Fruit fly (Drosophila melanogaster) whole organism, embryonic: ENCODE data around the gene CG44362.

Experiments used
- CG10209 ChIP-seq: fragments of 200-800 bp; sonication (Bioruptor generic); optimal IDR thresholded peaks from 3 replicates; lab custom pipeline; 2017; ENCODE audit warnings: missing biosample characterization, mild to moderate bottlenecking, missing genetic modification characterization, missing genetic modification reagents
- CG11398 ChIP-seq: fragments of 200-800 bp; sonication (Bioruptor generic); optimal IDR thresholded peaks from 2 replicates; lab custom pipeline; 2016; ENCODE audit warnings: missing biosample characterization, missing genetic modification characterization
- CG11504 ChIP-seq: fragments of 200-800 bp; sonication (Bioruptor generic); optimal IDR thresholded peaks from 3 replicates; lab custom pipeline; 2019; ENCODE audit warnings: missing biosample characterization, mild to moderate bottlenecking, missing genetic modification characterization, moderate library complexity
- CG11695 ChIP-seq: fragments of 200-800 bp; sonication (Bioruptor generic); IDR thresholded peaks from 3 replicates; pipeline ENCODE4 v1.3.6; 2022; ENCODE audit warnings: missing biosample characterization, missing genetic modification characterization
- CG12769 ChIP-seq: fragments of 200-800 bp; sonication (Bioruptor generic); optimal IDR thresholded peaks from 2 replicates; lab custom pipeline; 2019; ENCODE audit warnings: missing biosample characterization, mild to moderate bottlenecking, missing genetic modification characterization, moderate library complexity
- CG13894 ChIP-seq: fragments of 200-800 bp; sonication (Bioruptor generic); optimal IDR thresholded peaks from 3 replicates; lab custom pipeline; 2018; ENCODE audit warnings: missing biosample characterization, mild to moderate bottlenecking, missing genetic modification characterization, moderate library complexity
- CG15073 ChIP-seq: fragments of 200-800 bp; sonication (Bioruptor generic); optimal IDR thresholded peaks from 2 replicates; lab custom pipeline; 2016; ENCODE audit warnings: missing biosample characterization, missing genetic modification characterization
- CG16863 ChIP-seq: fragments of 200-800 bp; sonication (Bioruptor generic); optimal IDR thresholded peaks from 3 replicates; lab custom pipeline; 2016; ENCODE audit warnings: missing biosample characterization, missing genetic modification characterization
- CG18599 ChIP-seq: fragments of 200-800 bp; sonication (Bioruptor generic); optimal IDR thresholded peaks from 3 replicates; lab custom pipeline; 2017; ENCODE audit warnings: missing biosample characterization, missing genetic modification characterization, mild to moderate bottlenecking, moderate library complexity, missing genetic modification reagents
- CG3281 ChIP-seq: fragments of 200-800 bp; sonication (Bioruptor generic); optimal IDR thresholded peaks from 3 replicates; lab custom pipeline; 2017; ENCODE audit warnings: missing biosample characterization, mild to moderate bottlenecking, missing genetic modification characterization
- CG3995 ChIP-seq: fragments of 200-800 bp; sonication (Bioruptor generic); optimal IDR thresholded peaks from 3 replicates; lab custom pipeline; 2016; ENCODE audit warnings: missing biosample characterization, missing genetic modification characterization
- CG7372 ChIP-seq: fragments of 200-800 bp; sonication (Bioruptor generic); IDR thresholded peaks from 2 replicates; pipeline ENCODE4 v1.3.6; 2022; ENCODE audit warnings: missing biosample characterization, missing genetic modification characterization
- CG7987 ChIP-seq: fragments of 200-800 bp; sonication (Bioruptor generic); optimal IDR thresholded peaks from 2 replicates; lab custom pipeline; 2018; ENCODE audit warnings: missing biosample characterization, mild to moderate bottlenecking, missing genetic modification characterization, moderate library complexity
- CG8281 ChIP-seq: fragments of 200-800 bp; sonication (Bioruptor generic); optimal IDR thresholded peaks from 2 replicates; lab custom pipeline; 2018; ENCODE audit warnings: missing biosample characterization, mild to moderate bottlenecking, missing genetic modification characterization, moderate library complexity
- CG8290 ChIP-seq, 3 experiments: fragments of 200-800 bp; sonication (Bioruptor generic); optimal IDR thresholded peaks; 2 replicates each; lab custom pipeline; 2016 to 2019; ENCODE audit warnings: missing biosample characterization in 3 of 3, missing genetic modification characterization in 3 of 3, mild to moderate bottlenecking in 2 of 3, moderate library complexity in 1 of 3
- CG9797 ChIP-seq: fragments of 200-800 bp; sonication (Bioruptor generic); optimal IDR thresholded peaks from 3 replicates; lab custom pipeline; 2018; ENCODE audit warnings: missing biosample characterization, mild to moderate bottlenecking, missing genetic modification characterization
- CG9932 ChIP-seq: fragments of 200-800 bp; sonication (Bioruptor generic); IDR thresholded peaks from 2 replicates; pipeline ENCODE4 v1.3.6; 2022; ENCODE audit warnings: missing biosample characterization, missing genetic modification characterization
- Deaf1 ChIP-seq: fragments of 200-800 bp; optimal IDR thresholded peaks from 3 replicates; lab custom pipeline; 2019; ENCODE audit warnings: missing biosample characterization, mild to moderate bottlenecking, missing genetic modification characterization, moderate library complexity
- E2f2 ChIP-seq: fragments of 200-800 bp; sonication (Bioruptor generic); IDR thresholded peaks from 2 replicates; pipeline ENCODE4 v1.3.6; 2022; ENCODE audit warnings: missing biosample characterization, missing genetic modification characterization
- Fer2 ChIP-seq: fragments of 200-800 bp; sonication (Bioruptor generic); optimal IDR thresholded peaks from 2 replicates; lab custom pipeline; 2018; ENCODE audit warnings: missing biosample characterization, mild to moderate bottlenecking, missing genetic modification characterization, moderate library complexity
- Fer3 ChIP-seq: fragments of 200-800 bp; sonication (Bioruptor generic); optimal IDR thresholded peaks from 2 replicates; lab custom pipeline; 2018; ENCODE audit warnings: missing biosample characterization, mild to moderate bottlenecking, missing genetic modification characterization, moderate library complexity
- Gsc ChIP-seq: fragments of 200-800 bp; sonication (Bioruptor generic); IDR thresholded peaks from 2 replicates; pipeline ENCODE4 v1.3.6; 2022; ENCODE audit warnings: missing biosample characterization, missing genetic modification characterization
- Hsf ChIP-seq: fragments of 200-800 bp; sonication (Bioruptor generic); optimal IDR thresholded peaks from 3 replicates; lab custom pipeline; 2016; ENCODE audit warnings: missing biosample characterization, missing genetic modification characterization
- Med ChIP-seq: fragments of 200-800 bp; sonication (Bioruptor generic); peaks from one replicate; lab custom pipeline; 2016; ENCODE audit warnings: missing biosample characterization, missing genetic modification characterization, mild to moderate bottlenecking, inconsistent platforms, moderate library complexity
- Ptx1 ChIP-seq: fragments of 200-800 bp; sonication (Bioruptor generic); IDR thresholded peaks from 2 replicates; pipeline ENCODE4 v1.3.6; 2022; ENCODE audit warnings: missing biosample characterization, missing genetic modification characterization
- Rfx ChIP-seq: fragments of 200-800 bp; sonication (Bioruptor generic); IDR thresholded peaks from 2 replicates; pipeline ENCODE4 v1.3.6; 2022; ENCODE audit warnings: missing biosample characterization, missing genetic modification characterization
- Sox100B ChIP-seq: fragments of 200-800 bp; sonication (Bioruptor generic); optimal IDR thresholded peaks from 3 replicates; lab custom pipeline; 2018; ENCODE audit warnings: missing biosample characterization, mild to moderate bottlenecking, missing genetic modification characterization
- ac ChIP-seq: fragments of 200-800 bp; sonication (Bioruptor generic); optimal IDR thresholded peaks from 3 replicates; lab custom pipeline; 2017; ENCODE audit warnings: missing biosample characterization, mild to moderate bottlenecking, missing genetic modification characterization
- bab2 ChIP-seq: fragments of 200-800 bp; sonication (Bioruptor generic); optimal IDR thresholded peaks from 2 replicates; lab custom pipeline; 2016; ENCODE audit warnings: missing biosample characterization, missing genetic modification characterization
- bbx ChIP-seq: fragments of 200-800 bp; sonication (Bioruptor generic); IDR thresholded peaks from 2 replicates; pipeline ENCODE4 v1.3.6; 2022; ENCODE audit warnings: missing biosample characterization, missing genetic modification characterization; ENCODE audit not compliant: partially characterized antibody
- cas ChIP-seq: fragments of 200-800 bp; sonication (Bioruptor generic); IDR thresholded peaks from 2 replicates; pipeline ENCODE4 v1.3.6; 2022; ENCODE audit warnings: missing biosample characterization, missing genetic modification characterization
- caup ChIP-seq: fragments of 200-800 bp; sonication (Bioruptor generic); optimal IDR thresholded peaks from 3 replicates; lab custom pipeline; 2017; ENCODE audit warnings: missing biosample characterization, mild to moderate bottlenecking, missing genetic modification characterization, moderate library complexity; ENCODE audit not compliant: severe bottlenecking
- cg ChIP-seq: fragments of 200-800 bp; sonication (Bioruptor generic); optimal IDR thresholded peaks from 3 replicates; lab custom pipeline; 2019; ENCODE audit warnings: missing biosample characterization, mild to moderate bottlenecking, missing genetic modification characterization, moderate library complexity
- chinmo ChIP-seq: fragments of 200-800 bp; sonication (Bioruptor generic); IDR thresholded peaks from 4 replicates; pipeline ENCODE4 v1.3.6; 2022; ENCODE audit warnings: missing biosample characterization, missing genetic modification characterization; ENCODE audit not compliant: partially characterized antibody
- crol ChIP-seq: fragments of 200-800 bp; sonication (Bioruptor generic); IDR thresholded peaks from 2 replicates; pipeline ENCODE4 v1.3.6; 2022; ENCODE audit warnings: missing biosample characterization, missing genetic modification characterization
- dimm ChIP-seq: fragments of 200-800 bp; sonication (Bioruptor generic); IDR thresholded peaks from 2 replicates; pipeline ENCODE4 v1.3.6; 2022; ENCODE audit warnings: missing biosample characterization, missing genetic modification characterization
- disco-r ChIP-seq: fragments of 200-800 bp; sonication (Bioruptor generic); optimal IDR thresholded peaks from 2 replicates; lab custom pipeline; 2016; ENCODE audit warnings: missing biosample characterization, missing genetic modification characterization
- dysf ChIP-seq: fragments of 200-800 bp; sonication (Bioruptor generic); IDR thresholded peaks from 3 replicates; pipeline ENCODE4 v1.3.6; 2022; ENCODE audit warnings: missing biosample characterization, missing genetic modification characterization
- esg ChIP-seq: fragments of 200-800 bp; sonication (Bioruptor generic); conservative IDR thresholded peaks from 2 replicates; pipeline ENCODE4 v1.3.6; 2022; ENCODE audit warnings: missing biosample characterization, missing genetic modification characterization
- eve ChIP-seq, 2 experiments: fragments of >200 bp; optimal IDR thresholded peaks; 2 replicates each; lab custom pipeline; 2017; ENCODE audit warnings: missing biosample characterization in 2 of 2, missing genetic modification characterization in 2 of 2
- exex ChIP-seq: fragments of 200-800 bp; sonication (Bioruptor generic); optimal IDR thresholded peaks from 4 replicates; lab custom pipeline; 2018; ENCODE audit warnings: missing biosample characterization, mild to moderate bottlenecking, missing genetic modification characterization, moderate library complexity
- gsb-n ChIP-seq: fragments of 200-800 bp; sonication (Bioruptor generic); optimal IDR thresholded peaks from 3 replicates; lab custom pipeline; 2018; ENCODE audit warnings: missing biosample characterization, mild to moderate bottlenecking, missing genetic modification characterization
- her ChIP-seq: fragments of 200-800 bp; sonication (Bioruptor generic); optimal IDR thresholded peaks from 2 replicates; lab custom pipeline; 2016; ENCODE audit warnings: missing biosample characterization, missing genetic modification characterization
- lbe ChIP-seq: fragments of 200-800 bp; sonication (Bioruptor generic); optimal IDR thresholded peaks from 2 replicates; lab custom pipeline; 2016; ENCODE audit warnings: missing biosample characterization, mild to moderate bottlenecking, missing genetic modification characterization
- pb ChIP-seq: fragments of 200-800 bp; sonication (Bioruptor generic); optimal IDR thresholded peaks from 3 replicates; lab custom pipeline; 2016; ENCODE audit warnings: missing biosample characterization, missing genetic modification characterization
- salm ChIP-seq: fragments of 200-800 bp; sonication (Bioruptor generic); optimal IDR thresholded peaks from 2 replicates; lab custom pipeline; 2018; ENCODE audit warnings: missing biosample characterization, mild to moderate bottlenecking, missing genetic modification characterization
- sens ChIP-seq: fragments of 200-800 bp; sonication (Bioruptor generic); peaks from one replicate; lab custom pipeline; 2016; ENCODE audit warnings: missing biosample characterization, missing genetic modification characterization
- sr ChIP-seq: fragments of 200-800 bp; sonication (Bioruptor generic); IDR thresholded peaks from 3 replicates; pipeline ENCODE4 v1.3.6; 2022; ENCODE audit warnings: missing biosample characterization, missing genetic modification characterization
- tx ChIP-seq: fragments of 200-800 bp; sonication (Bioruptor generic); optimal IDR thresholded peaks from 2 replicates; lab custom pipeline; 2016; ENCODE audit warnings: missing biosample characterization, missing genetic modification characterization
- vnd ChIP-seq: fragments of 200-800 bp; sonication (Bioruptor generic); IDR thresholded peaks from 3 replicates; pipeline ENCODE4 v1.3.6; 2022; ENCODE audit warnings: missing biosample characterization, missing genetic modification characterization; ENCODE audit not compliant: partially characterized antibody

The CG44362 gene

DNA sequence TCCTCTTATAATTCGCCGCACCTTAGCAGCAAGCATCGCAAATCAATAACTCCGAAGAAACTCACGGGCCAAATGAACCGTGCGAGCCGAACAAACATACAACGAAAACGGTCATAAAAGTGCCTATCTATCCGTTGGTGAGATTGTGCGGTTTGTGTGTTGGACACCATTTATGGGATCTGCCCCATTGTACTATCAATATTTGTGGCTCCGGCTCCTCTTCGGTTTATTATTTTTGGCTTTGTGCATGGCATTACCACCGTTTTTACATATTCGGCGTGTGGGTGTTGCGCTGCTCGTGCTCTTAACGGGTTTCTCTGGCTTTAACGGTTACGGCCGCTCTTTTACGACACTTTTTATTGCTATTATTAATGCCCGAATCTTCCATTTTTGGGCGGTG, 22.0 kb downstream of the CG44362 start (continued):
- TF ChIP-seq cas (GFP tag; lab: Robert Waterston, UW) (no peak), CG10209 (GFP tag; lab: Kevin White, UChicago) (peak; percentile 28), Fer3 (tag; lab: Kevin White, UChicago) (no peak), sens (GFP tag; lab: Kevin White, UChicago) (peak; percentile 15), CG18599 (GFP tag; lab: Kevin White, UChicago) (no peak), CG13894 (tag; lab: Kevin White, UChicago) (peak; percentile 80), lbe (GFP tag; lab: Kevin White, UChicago) (no peak), bbx (GFP tag; lab: Robert Waterston, UW) (no peak), vnd (no peak), her (GFP tag; lab: Kevin White, UChicago) (no peak), cg (GFP tag; lab: Kevin White, UChicago) (peak; percentile 18), Hsf (no peak), pb (GFP tag; lab: Kevin White, UChicago) (peak; percentile 8), CG3995 (GFP tag; lab: Kevin White, UChicago) (no peak), salm (tag; lab: Kevin White, UChicago) (peak; percentile 53), CG11504 (tag; lab: Kevin White, UChicago) (peak; percentile 8), CG8281 (tag; lab: Kevin White, UChicago) (peak; percentile 58), Fer2 (tag; lab: Kevin White, UChicago) (no peak), CG15073 (GFP tag; lab: Kevin White, UChicago) (no peak), sr (GFP tag; lab: Robert Waterston, UW) (peak; percentile 65; the same call in 2 of the 3 replicates), esg (no peak), ac (no peak), crol (no peak), Rfx (GFP tag; lab: Robert Waterston, UW) (peak; percentile 24; the same call in 1 of the 2 replicates), chinmo (peak; percentile 86; the same call in 3 of the 4 replicates), bab2 (GFP tag; lab: Kevin White, UChicago) (no peak), CG9797 (GFP tag; lab: Kevin White, UChicago) (no peak), CG3281 (GFP tag; lab: Kevin White, UChicago) (peak; percentile 29), eve (GFP tag; optimal IDR thresholded peaks at IDR 0.05; lab: Kevin White, UChicago) (no peak), caup (GFP tag; lab: Kevin White, UChicago) (peak; percentile 14), Sox100B (GFP tag; lab: Kevin White, UChicago) (no peak), CG7987 (no peak), dimm (GFP tag; lab: Robert Waterston, UW) (no peak), CG11695 (GFP tag; lab: Robert Waterston, UW) (0 out of 3 replicates have a peak, but pooled peaks have one; percentile 28), CG16863 (no peak), Med (peak; percentile 73), E2f2 (GFP tag; lab: Robert Waterston, UW) (peak; percentile 39; the same call in 1 of the 2 replicates), tx (GFP tag; lab: Kevin White, UChicago) (no peak), CG8290 (GFP tag; optimal IDR thresholded peaks at IDR 0.05; lab: Kevin White, UChicago) (no peak), CG8290 (tag; optimal IDR thresholded peaks at IDR 0.05; lab: Kevin White, UChicago) (peak in 1 of 2 experiments; percentile 69), CG12769 (peak; percentile 55), CG11398 (GFP tag; lab: Kevin White, UChicago) (no peak), dysf (peak; percentile 42; the same call in 1 of the 3 replicates), Gsc (GFP tag; lab: Robert Waterston, UW) (no peak), CG7372 (no peak), CG9932 (GFP tag; lab: Robert Waterston, UW) (peak; percentile 17; the same call in 1 of the 2 replicates), Ptx1 (GFP tag; lab: Robert Waterston, UW) (0 out of 2 replicates have a peak, but pooled peaks have one; percentile 24), exex (tag; lab: Kevin White, UChicago) (peak; percentile 5), Deaf1 (peak; percentile 33), disco-r (GFP tag; lab: Kevin White, UChicago) (no peak), gsb-n (peak; percentile 34)
